Worm (Caenorhabditis elegans) whole organism, young adult: ENCODE data around the gene tbc-14.

ENCODE experiments used
- B0019.2 ChIP-seq: fragments of 200-800 bp; sonication (Bioruptor generic); conservative IDR thresholded peaks from 2 replicates; pipeline ENCODE4 v1.3.6; 2022; ENCODE audit warnings: missing genetic modification reagents, missing genetic modification characterization, missing compliant biosample characterization
- F10E7.11 ChIP-seq: sonication (generic microtip); optimal IDR thresholded peaks from 2 replicates; lab custom pipeline; 2017; ENCODE audit warnings: mild to moderate bottlenecking, missing genetic modification characterization, moderate library complexity, missing compliant biosample characterization
- F22D6.2 ChIP-seq: sonication (generic microtip); optimal IDR thresholded peaks from 2 replicates; lab custom pipeline; 2016; ENCODE audit warnings: mild to moderate bottlenecking, missing genetic modification characterization, missing compliant biosample characterization
- F23B12.7 ChIP-seq: sonication (generic microtip); optimal IDR thresholded peaks from 2 replicates; lab custom pipeline; 2017; ENCODE audit warnings: missing genetic modification characterization, mild to moderate bottlenecking, missing compliant biosample characterization, antibody characterized with exemption, moderate library complexity; ENCODE audit not compliant: insufficient read depth
- F55B11.4 ChIP-seq: sonication (generic microtip); optimal IDR thresholded peaks from 2 replicates; lab custom pipeline; 2016; ENCODE audit warnings: missing compliant biosample characterization, missing genetic modification characterization, borderline replicate concordance; ENCODE audit not compliant: insufficient read depth
- F57C9.4 ChIP-seq: sonication (generic microtip); optimal IDR thresholded peaks from 2 replicates; lab custom pipeline; 2017; ENCODE audit warnings: mild to moderate bottlenecking, missing genetic modification characterization, missing compliant biosample characterization
- Y56A3A.18 ChIP-seq: fragments of 200-800 bp; sonication (Bioruptor generic); IDR thresholded peaks from 2 replicates; pipeline ENCODE4 v1.3.6; 2022; ENCODE audit warnings: missing genetic modification reagents, missing genetic modification characterization, missing compliant biosample characterization
- Y95B8A.8 ChIP-seq: fragments of 200-800 bp; sonication (Bioruptor generic); IDR thresholded peaks from 2 replicates; pipeline ENCODE4 v1.3.6; 2022; ENCODE audit warnings: missing genetic modification reagents, missing genetic modification characterization, missing compliant biosample characterization
- aptf-2 ChIP-seq: fragments of 200-800 bp; sonication (Bioruptor generic); conservative IDR thresholded peaks from 2 replicates; pipeline ENCODE4 v1.3.6; 2022; ENCODE audit warnings: missing genetic modification reagents, missing genetic modification characterization, missing compliant biosample characterization
- atf-7 ChIP-seq: sonication (generic microtip); optimal IDR thresholded peaks from 2 replicates; lab custom pipeline; 2017; ENCODE audit warnings: mild to moderate bottlenecking, missing genetic modification characterization, missing compliant biosample characterization
- attf-5 ChIP-seq: fragments of 200-800 bp; sonication (Bioruptor generic); optimal IDR thresholded peaks from 2 replicates; lab custom pipeline; 2018; ENCODE audit warnings: mild to moderate bottlenecking, missing genetic modification characterization, missing compliant biosample characterization
- ceh-100 ChIP-seq: fragments of 200-800 bp; sonication (Bioruptor generic); IDR thresholded peaks from 2 replicates; pipeline ENCODE4 v1.3.6; 2022; ENCODE audit warnings: missing genetic modification reagents, missing genetic modification characterization, missing compliant biosample characterization
- chd-7 ChIP-seq: sonication (generic microtip); optimal IDR thresholded peaks from 2 replicates; lab custom pipeline; 2016; ENCODE audit warnings: mild to moderate bottlenecking, missing genetic modification characterization, moderate library complexity, missing compliant biosample characterization
- ekl-4 ChIP-seq: fragments of 200-800 bp; sonication (Bioruptor generic); IDR thresholded peaks from 2 replicates; pipeline ENCODE4 v1.3.6; 2022; ENCODE audit warnings: missing genetic modification reagents, missing genetic modification characterization, missing compliant biosample characterization
- ets-4 ChIP-seq: fragments of 200-800 bp; sonication (Bioruptor generic); optimal IDR thresholded peaks from 2 replicates; lab custom pipeline; 2018; ENCODE audit warnings: mild to moderate bottlenecking, missing genetic modification characterization, missing compliant biosample characterization
- fkh-3 ChIP-seq: sonication (generic microtip); optimal IDR thresholded peaks from 2 replicates; lab custom pipeline; 2016; ENCODE audit warnings: mild to moderate bottlenecking, missing genetic modification characterization, missing compliant biosample characterization
- hmg-20 ChIP-seq: fragments of 200-800 bp; sonication (Bioruptor generic); IDR thresholded peaks from 2 replicates; pipeline ENCODE4 v1.3.6; 2022; ENCODE audit warnings: missing genetic modification reagents, missing genetic modification characterization, missing compliant biosample characterization
- lag-1 ChIP-seq: fragments of 200-800 bp; sonication (Bioruptor generic); IDR thresholded peaks from 2 replicates; pipeline ENCODE4 v1.3.6; 2022; ENCODE audit warnings: missing genetic modification reagents, missing genetic modification characterization, missing compliant biosample characterization
- let-607 ChIP-seq, 2 experiments: fragments of 200-800 bp in 1 of 2; sonication (Bioruptor generic) in 1 of 2; sonication (generic microtip) in 1 of 2; optimal IDR thresholded peaks; 2 replicates each; lab custom pipeline; 2016 to 2018; ENCODE audit warnings: mild to moderate bottlenecking in 2 of 2, missing compliant biosample characterization in 2 of 2, missing genetic modification characterization in 2 of 2, moderate library complexity in 2 of 2, missing genotype in 1 of 2
- lin-26 ChIP-seq: fragments of 200-800 bp; sonication (Bioruptor generic); IDR thresholded peaks from 2 replicates; pipeline ENCODE4 v1.3.6; 2022; ENCODE audit warnings: missing genetic modification reagents, missing genetic modification characterization, missing compliant biosample characterization
- lin-35 ChIP-seq, 3 experiments: fragments of 150-350 bp in 2 of 3; sonication (generic microtip) in 1 of 3; optimal IDR thresholded peaks; 2 replicates each; lab custom pipeline; 2014 to 2018; ENCODE audit warnings: missing biosample characterization in 3 of 3, missing genetic modification characterization in 3 of 3, missing genetic modification reagents in 3 of 3
- lin-40 ChIP-seq: sonication (generic microtip); optimal IDR thresholded peaks from 2 replicates; lab custom pipeline; 2016; ENCODE audit warnings: missing genetic modification characterization, mild to moderate bottlenecking, missing compliant biosample characterization, missing genotype, missing genetic modification reagents
- lsl-1 ChIP-seq: fragments of 200-800 bp; sonication (Bioruptor generic); optimal IDR thresholded peaks from 2 replicates; lab custom pipeline; 2018; ENCODE audit warnings: mild to moderate bottlenecking, missing genetic modification characterization, moderate library complexity, missing compliant biosample characterization
- lsy-27 ChIP-seq: sonication (generic microtip); optimal IDR thresholded peaks from 2 replicates; lab custom pipeline; 2017; ENCODE audit warnings: missing genetic modification characterization, mild to moderate bottlenecking, missing compliant biosample characterization, antibody characterized with exemption, missing genotype, borderline replicate concordance; ENCODE audit not compliant: insufficient read depth
- madf-6 ChIP-seq: fragments of 200-800 bp; sonication (Bioruptor generic); IDR thresholded peaks from 2 replicates; pipeline ENCODE4 v1.3.6; 2022; ENCODE audit warnings: missing genetic modification reagents, missing genetic modification characterization, missing compliant biosample characterization
- madf-8 ChIP-seq: fragments of 200-800 bp; sonication (Bioruptor generic); conservative IDR thresholded peaks from 2 replicates; pipeline ENCODE4 v1.3.6; 2022; ENCODE audit warnings: missing genetic modification reagents, missing genetic modification characterization, missing compliant biosample characterization
- mcd-1 ChIP-seq: fragments of 200-800 bp; sonication (Bioruptor generic); IDR thresholded peaks from 2 replicates; pipeline ENCODE4 v1.3.6; 2022; ENCODE audit warnings: missing genetic modification reagents, missing genetic modification characterization, missing compliant biosample characterization
- mes-4 ChIP-seq: sonication (generic microtip); optimal IDR thresholded peaks from 2 replicates; lab custom pipeline; 2016; ENCODE audit warnings: missing genotype, missing genetic modification characterization, missing compliant biosample characterization
- nfya-2 ChIP-seq: fragments of 200-800 bp; sonication (Bioruptor generic); IDR thresholded peaks from 2 replicates; pipeline ENCODE4 v1.3.6; 2022; ENCODE audit warnings: missing genetic modification reagents, missing genetic modification characterization, missing compliant biosample characterization
- nhr-80 ChIP-seq: sonication (generic microtip); optimal IDR thresholded peaks from 2 replicates; lab custom pipeline; 2016; ENCODE audit warnings: missing genetic modification characterization, missing compliant biosample characterization
- nhr-90 ChIP-seq: sonication (generic microtip); optimal IDR thresholded peaks from 2 replicates; lab custom pipeline; 2016; ENCODE audit warnings: missing genotype, mild to moderate bottlenecking, missing genetic modification characterization, missing compliant biosample characterization
- rcor-1 ChIP-seq: fragments of 200-800 bp; sonication (Bioruptor generic); IDR thresholded peaks from 2 replicates; pipeline ENCODE4 v1.3.6; 2022; ENCODE audit warnings: missing genetic modification reagents, missing genetic modification characterization, missing compliant biosample characterization
- rpc-1 ChIP-seq, 2 experiments: fragments of 150-350 bp in 1 of 2; sonication (generic microtip) in 1 of 2; optimal IDR thresholded peaks; 2 replicates each; lab custom pipeline; 2014 to 2018; ENCODE audit warnings: missing biosample characterization in 1 of 2, missing genetic modification characterization in 1 of 2, missing genetic modification reagents in 1 of 2, missing genotype in 1 of 2
- sea-2 ChIP-seq: fragments of 200-800 bp; sonication (Bioruptor generic); IDR thresholded peaks from 2 replicates; pipeline ENCODE4 v1.3.6; 2022; ENCODE audit warnings: missing genetic modification characterization, missing compliant biosample characterization
- snpc-4 ChIP-seq, 5 experiments: fragments of 150-350 bp in 1 of 5; sonication (generic microtip) in 4 of 5; optimal IDR thresholded peaks; 2 replicates each; lab custom pipeline; 2014 to 2018; ENCODE audit warnings: missing genetic modification characterization in 5 of 5, missing biosample characterization in 3 of 5, antibody characterized with exemption in 2 of 5, mild to moderate bottlenecking in 2 of 5, missing compliant biosample characterization in 2 of 5, missing genotype in 2 of 5, moderate library complexity in 2 of 5, missing genetic modification reagents in 1 of 5
- tbx-9 ChIP-seq: sonication (generic microtip); optimal IDR thresholded peaks from 2 replicates; lab custom pipeline; 2016; ENCODE audit warnings: borderline replicate concordance, missing genetic modification characterization, inconsistent platforms, missing compliant biosample characterization
- tlf-1 ChIP-seq: fragments of 200-800 bp; sonication (Bioruptor generic); optimal IDR thresholded peaks from 2 replicates; lab custom pipeline; 2018; ENCODE audit warnings: mild to moderate bottlenecking, missing genetic modification characterization, missing compliant biosample characterization
- unc-62 ChIP-seq: fragments of 150-350 bp; optimal IDR thresholded peaks from 2 replicates; lab custom pipeline; 2014; ENCODE audit warnings: missing biosample characterization, missing genetic modification reagents, missing genetic modification characterization
- xnd-1 ChIP-seq: sonication (generic microtip); optimal IDR thresholded peaks from 2 replicates; lab custom pipeline; 2016; ENCODE audit warnings: missing genotype, missing genetic modification reagents, missing genetic modification characterization, missing compliant biosample characterization
- ztf-26 ChIP-seq: sonication (generic microtip); optimal IDR thresholded peaks from 2 replicates; lab custom pipeline; 2017; ENCODE audit warnings: missing genetic modification characterization, missing compliant biosample characterization
- ztf-28 ChIP-seq: fragments of 200-800 bp; sonication (Bioruptor generic); IDR thresholded peaks from 2 replicates; pipeline ENCODE4 v1.3.6; 2022; ENCODE audit warnings: missing genetic modification reagents, missing genetic modification characterization, missing compliant biosample characterization
- ztf-3 ChIP-seq: fragments of 200-800 bp; sonication (Bioruptor generic); optimal IDR thresholded peaks from 2 replicates; lab custom pipeline; 2018; ENCODE audit warnings: mild to moderate bottlenecking, missing genetic modification characterization, missing compliant biosample characterization

Gene tbc-14

ce11 chrII:13477230-13477629, 29.8 kb upstream of the tbc-14 start:
- TF ChIP-seq lin-40 (tag; lab: Kevin White, UChicago) (peak; percentile 26), unc-62 (no peak), attf-5 (GFP tag; lab: Kevin White, UChicago) (peak; percentile 20), sea-2 (GFP tag; lab: Robert Waterston, UW) (no peak), mcd-1 (GFP tag; lab: Robert Waterston, UW) (peak; percentile 93), lsl-1 (GFP tag; lab: Kevin White, UChicago) (no peak), nhr-80 (no peak), snpc-4 (GFP tag; optimal IDR thresholded peaks at IDR 0.05; lab: Kevin White, UChicago) (no peak), snpc-4 (tag; optimal IDR thresholded peaks at IDR 0.05; lab: Kevin White, UChicago) (peak in 1 of 4 experiments; percentile 23), rpc-1 (optimal IDR thresholded peaks at IDR 0.05; lab: Kevin White, UChicago) (no peak), rpc-1 (tag; optimal IDR thresholded peaks at IDR 0.05; lab: Kevin White, UChicago) (no peak), ceh-100 (GFP tag; lab: Robert Waterston, UW) (no peak)

DNA sequence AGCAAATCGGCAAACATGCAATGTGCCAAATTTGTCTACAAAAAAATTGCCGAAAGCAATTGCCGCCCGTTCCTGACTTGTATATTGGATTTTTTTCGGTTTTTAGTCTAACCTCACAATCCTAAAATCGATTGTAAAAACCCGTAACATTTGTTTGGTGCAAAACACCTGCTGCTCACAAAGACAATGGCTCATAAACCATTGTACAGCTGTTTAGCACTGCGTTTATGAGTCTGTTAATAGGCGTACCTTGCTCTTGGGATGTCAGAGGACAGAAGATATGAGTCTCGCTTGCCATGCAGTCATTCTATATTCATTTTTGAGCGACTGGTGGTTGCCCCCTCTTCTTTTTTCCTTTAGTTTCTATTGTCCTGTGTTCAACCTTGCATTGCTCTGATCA, 24.7 kb upstream of the tbc-14 start, which contains the start of gene E01G4.5:
TSS of gene E01G4.5 (plus strand) at position 301 of the 400 bp plus-strand sequence.
- TF ChIP-seq rcor-1 (GFP tag; lab: Robert Waterston, UW) (no peak), F22D6.2 (tag; lab: Kevin White, UChicago) (no peak), ets-4 (GFP tag; lab: Kevin White, UChicago) (no peak), lag-1 (GFP tag; lab: Robert Waterston, UW) (no peak), let-607 (tag; optimal IDR thresholded peaks at IDR 0.05; lab: Kevin White, UChicago) (no peak), F57C9.4 (tag; lab: Kevin White, UChicago) (no peak), ztf-28 (GFP tag; lab: Robert Waterston, UW) (no peak), ekl-4 (GFP tag; lab: Robert Waterston, UW) (no peak), fkh-3 (tag; lab: Kevin White, UChicago) (no peak), ztf-3 (GFP tag; lab: Kevin White, UChicago) (no peak), tbx-9 (tag; lab: Kevin White, UChicago) (no peak), chd-7 (tag; lab: Kevin White, UChicago) (no peak), F23B12.7 (tag; lab: Kevin White, UChicago) (no peak), lsy-27 (tag; lab: Kevin White, UChicago) (no peak), snpc-4 (GFP tag; optimal IDR thresholded peaks at IDR 0.05; lab: Kevin White, UChicago) (no peak), snpc-4 (tag; optimal IDR thresholded peaks at IDR 0.05; lab: Kevin White, UChicago) (no peak), xnd-1 (tag; lab: Kevin White, UChicago) (no peak), B0019.2 (no peak)

- TF ChIP-seq mes-4 (no peak), nfya-2 (no peak)
Measured at ce11 chrII:13470655-13471054, 23.3 kb upstream of the tbc-14 start.

DNA sequence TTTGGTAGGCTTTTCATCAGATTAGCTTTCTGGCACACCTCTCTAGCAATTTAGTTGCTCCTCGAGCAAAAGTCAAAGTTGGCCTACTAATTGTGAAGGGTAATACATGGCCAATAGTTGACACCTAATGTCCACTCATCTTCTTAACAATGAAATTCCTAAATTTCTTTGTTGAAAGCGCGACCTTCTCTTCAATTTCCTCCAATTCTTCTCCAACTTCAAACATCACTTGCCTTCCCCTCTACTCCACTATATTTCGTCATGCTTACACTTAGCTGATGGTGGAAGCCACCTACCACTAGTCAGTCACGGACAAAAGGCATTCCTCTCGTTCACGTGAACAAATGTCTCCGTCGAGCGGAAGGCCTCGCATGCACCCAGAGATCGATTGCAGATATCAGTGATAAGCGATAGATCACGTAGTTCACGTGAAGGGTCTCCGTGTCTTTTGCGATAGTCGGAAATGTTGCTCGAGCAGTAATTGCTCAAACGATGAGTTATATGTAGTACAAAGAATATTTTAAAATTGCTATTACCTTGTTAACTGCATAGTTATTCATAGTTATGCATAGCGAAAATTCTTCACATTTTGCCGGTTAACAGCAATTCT, 21.8 kb upstream of the tbc-14 start, which contains the start of gene E01G4.3:
TSS of gene E01G4.3 (minus strand) at position 560 of the 610 bp plus-strand sequence.
- TF ChIP-seq tlf-1 (no peak), F55B11.4 (no peak), rcor-1 (GFP tag; lab: Robert Waterston, UW) (no peak), Y56A3A.18 (GFP tag; lab: Robert Waterston, UW) (0 out of 2 replicates have a peak, but pooled peaks have one; percentile 35), nhr-80 (peak; percentile 59), madf-6 (no peak), madf-8 (GFP tag; lab: Robert Waterston, UW) (no peak), atf-7 (peak; percentile 67), aptf-2 (GFP tag; lab: Robert Waterston, UW) (no peak), Y95B8A.8 (GFP tag; lab: Robert Waterston, UW) (no peak), ztf-26 (tag; lab: Kevin White, UChicago) (peak; percentile 56), nhr-90 (tag; lab: Kevin White, UChicago) (no peak), F10E7.11 (no peak), lin-26 (GFP tag; lab: Robert Waterston, UW) (no peak; the same call in 1 of the 2 replicates), hmg-20 (GFP tag; lab: Robert Waterston, UW) (no peak), lin-35 (GFP tag; optimal IDR thresholded peaks at IDR 0.05; lab: Kevin White, UChicago) (no peak)
